Fruit fly (Drosophila melanogaster) whole organism, embryonic: Measurements from ENCODE around the gene CG5835.
A peak's percentile ranks its signal among the peaks of the same experiment; 100 is the strongest.

ENCODE experiments used
- B-H1 ChIP-seq: fragments of 200-800 bp; sonication (Bioruptor generic); IDR thresholded peaks from 3 replicates; pipeline ENCODE4 v1.3.6; 2022; ENCODE audit warnings: missing biosample characterization, missing genetic modification characterization
- CG11247 ChIP-seq: fragments of 200-800 bp; sonication (Bioruptor generic); IDR thresholded peaks from 2 replicates; pipeline ENCODE4 v1.3.6; 2022; ENCODE audit warnings: missing biosample characterization, missing genetic modification characterization
- CG11398 ChIP-seq: fragments of 200-800 bp; sonication (Bioruptor generic); optimal IDR thresholded peaks from 2 replicates; lab custom pipeline; 2016; ENCODE audit warnings: missing biosample characterization, missing genetic modification characterization
- CG11560 ChIP-seq: fragments of 200-800 bp; sonication (Bioruptor generic); IDR thresholded peaks from 3 replicates; pipeline ENCODE4 v1.3.6; 2022; ENCODE audit warnings: missing biosample characterization, missing genetic modification characterization
- CG11695 ChIP-seq: fragments of 200-800 bp; sonication (Bioruptor generic); IDR thresholded peaks from 3 replicates; pipeline ENCODE4 v1.3.6; 2022; ENCODE audit warnings: missing biosample characterization, missing genetic modification characterization
- CG12104 ChIP-seq: fragments of 200-800 bp; sonication (Bioruptor generic); optimal IDR thresholded peaks from 3 replicates; lab custom pipeline; 2016; ENCODE audit warnings: missing biosample characterization, missing genetic modification characterization
- CG12769 ChIP-seq: fragments of 200-800 bp; sonication (Bioruptor generic); optimal IDR thresholded peaks from 2 replicates; lab custom pipeline; 2019; ENCODE audit warnings: missing biosample characterization, mild to moderate bottlenecking, missing genetic modification characterization, moderate library complexity
- CG15479 ChIP-seq: fragments of 200-800 bp; sonication (Bioruptor generic); optimal IDR thresholded peaks from 3 replicates; lab custom pipeline; 2019; ENCODE audit warnings: missing biosample characterization, mild to moderate bottlenecking, missing genetic modification characterization, moderate library complexity
- CG2712 ChIP-seq: fragments of 200-800 bp; optimal IDR thresholded peaks from 3 replicates; lab custom pipeline; 2019; ENCODE audit warnings: missing biosample characterization, mild to moderate bottlenecking, missing genetic modification characterization, moderate library complexity
- CG3163 ChIP-seq: fragments of 200-800 bp; sonication (Bioruptor generic); optimal IDR thresholded peaks from 3 replicates; lab custom pipeline; 2016; ENCODE audit warnings: missing biosample characterization, missing genetic modification characterization
- CG32532 ChIP-seq: fragments of 200-800 bp; sonication (Bioruptor generic); IDR thresholded peaks from 2 replicates; pipeline ENCODE4 v1.3.6; 2022; ENCODE audit warnings: missing biosample characterization, missing genetic modification characterization
- CG3726 ChIP-seq: fragments of 200-800 bp; sonication (Bioruptor generic); IDR thresholded peaks from 3 replicates; pipeline ENCODE4, ENCODE4 v1.3.6; 2022; ENCODE audit warnings: missing biosample characterization, missing genetic modification characterization
- CG3995 ChIP-seq: fragments of 200-800 bp; sonication (Bioruptor generic); optimal IDR thresholded peaks from 3 replicates; lab custom pipeline; 2016; ENCODE audit warnings: missing biosample characterization, missing genetic modification characterization
- CG42726 ChIP-seq: fragments of 200-800 bp; sonication (Bioruptor generic); IDR thresholded peaks from 2 replicates; pipeline ENCODE4 v1.3.6; 2022; ENCODE audit warnings: missing biosample characterization, missing genetic modification characterization; ENCODE audit not compliant: partially characterized antibody
- CG4282 ChIP-seq: fragments of 200-800 bp; sonication (Bioruptor generic); optimal IDR thresholded peaks from 2 replicates; lab custom pipeline; 2016; ENCODE audit warnings: missing biosample characterization, missing genetic modification characterization
- CG43689 ChIP-seq: fragments of 200-800 bp; sonication (Bioruptor generic); IDR thresholded peaks from 2 replicates; pipeline ENCODE4 v1.3.6; 2022; ENCODE audit warnings: missing biosample characterization, missing genetic modification characterization
- Drgx ChIP-seq: fragments of 200-800 bp; sonication (Bioruptor generic); IDR thresholded peaks from 2 replicates; pipeline ENCODE4 v1.3.6; 2022; ENCODE audit warnings: missing biosample characterization, missing genetic modification characterization
- Fer1 ChIP-seq: fragments of 200-800 bp; sonication (Bioruptor generic); optimal IDR thresholded peaks from 2 replicates; lab custom pipeline; 2017; ENCODE audit warnings: missing biosample characterization, mild to moderate bottlenecking, missing genetic modification characterization
- Gug ChIP-seq: fragments of 200-800 bp; sonication (Bioruptor generic); IDR thresholded peaks from 4 replicates; pipeline ENCODE4 v1.3.6; 2022; ENCODE audit warnings: missing biosample characterization, missing genetic modification characterization
- Hmr ChIP-seq: fragments of 200-800 bp; sonication (Bioruptor generic); optimal IDR thresholded peaks from 3 replicates; lab custom pipeline; 2017; ENCODE audit warnings: mild to moderate bottlenecking, missing biosample characterization, missing genetic modification reagents, missing genetic modification characterization
- Hr51 ChIP-seq, 2 experiments: fragments of 200-800 bp; sonication (Bioruptor generic); optimal IDR thresholded peaks; 2 replicates in 1 of 2; 3 replicates in 1 of 2; lab custom pipeline; 2016 to 2018; ENCODE audit warnings: missing biosample characterization in 2 of 2, missing genetic modification characterization in 2 of 2, mild to moderate bottlenecking in 1 of 2, moderate library complexity in 1 of 2
- NC2α ChIP-seq: fragments of 200-800 bp; sonication (Bioruptor generic); optimal IDR thresholded peaks from 2 replicates; lab custom pipeline; 2016; ENCODE audit warnings: missing biosample characterization, missing genetic modification characterization
- Oaz ChIP-seq: fragments of 200-800 bp; sonication (Bioruptor generic); IDR thresholded peaks from 2 replicates; pipeline ENCODE4 v1.3.6; 2022; ENCODE audit warnings: missing biosample characterization, missing genetic modification characterization
- Rx ChIP-seq: fragments of 200-800 bp; sonication (Bioruptor generic); IDR thresholded peaks from 2 replicates; pipeline ENCODE4 v1.3.6; 2022; ENCODE audit warnings: missing biosample characterization, missing genetic modification characterization
- Sox100B ChIP-seq: fragments of 200-800 bp; sonication (Bioruptor generic); optimal IDR thresholded peaks from 3 replicates; lab custom pipeline; 2018; ENCODE audit warnings: missing biosample characterization, mild to moderate bottlenecking, missing genetic modification characterization
- Sox102F ChIP-seq: fragments of 200-800 bp; sonication (Bioruptor generic); optimal IDR thresholded peaks from 2 replicates; lab custom pipeline; 2018; ENCODE audit warnings: missing biosample characterization, mild to moderate bottlenecking, missing genetic modification characterization, moderate library complexity
- Usf ChIP-seq: fragments of 200-800 bp; sonication (Bioruptor generic); optimal IDR thresholded peaks from 2 replicates; lab custom pipeline; 2017; ENCODE audit warnings: missing genotype, missing biosample characterization, missing genetic modification characterization
- Xbp1 ChIP-seq: fragments of 200-800 bp; sonication (Bioruptor generic); optimal IDR thresholded peaks from 3 replicates; lab custom pipeline; 2016; ENCODE audit warnings: missing biosample characterization, mild to moderate bottlenecking, missing genetic modification characterization
- ap ChIP-seq: fragments of 200-800 bp; sonication (Bioruptor generic); IDR thresholded peaks from 2 replicates; pipeline ENCODE4 v1.3.6; 2022; ENCODE audit warnings: missing biosample characterization, missing genetic modification characterization
- ara ChIP-seq: fragments of 200-800 bp; sonication (Bioruptor generic); IDR thresholded peaks from 2 replicates; pipeline ENCODE4 v1.3.6; 2022; ENCODE audit warnings: missing biosample characterization, missing genetic modification characterization
- br ChIP-seq: fragments of >200 bp; optimal IDR thresholded peaks from 2 replicates; lab custom pipeline; 2017
- bsh ChIP-seq, 2 experiments: fragments of 200-800 bp; sonication (Bioruptor generic); optimal IDR thresholded peaks; 2 replicates each; lab custom pipeline; 2017 to 2018; ENCODE audit warnings: mild to moderate bottlenecking in 2 of 2, missing biosample characterization in 2 of 2, missing genetic modification characterization in 2 of 2, moderate library complexity in 1 of 2
- fd64A ChIP-seq: fragments of 200-800 bp; sonication (Bioruptor generic); optimal IDR thresholded peaks from 3 replicates; lab custom pipeline; 2018; ENCODE audit warnings: missing biosample characterization, mild to moderate bottlenecking, missing genetic modification characterization
- ftz-f1 ChIP-seq: fragments of 200-800 bp; sonication (Bioruptor generic); optimal IDR thresholded peaks from 2 replicates; lab custom pipeline; 2016; ENCODE audit warnings: missing biosample characterization, missing genetic modification characterization
- gce ChIP-seq: fragments of 200-800 bp; sonication (Bioruptor generic); IDR thresholded peaks from 3 replicates; pipeline ENCODE4 v1.3.6; 2022; ENCODE audit warnings: missing biosample characterization, missing genetic modification characterization
- gem ChIP-seq: fragments of 200-800 bp; sonication (Bioruptor generic); optimal IDR thresholded peaks from 2 replicates; lab custom pipeline; 2019; ENCODE audit warnings: missing biosample characterization, mild to moderate bottlenecking, missing genetic modification characterization, moderate library complexity
- hkb ChIP-seq, 2 experiments: fragments of 200-800 bp in 1 of 2; fragments of >200 bp in 1 of 2; sonication (Bioruptor generic) in 1 of 2; IDR thresholded peaks in 1 of 2; optimal IDR thresholded peaks in 1 of 2; 2 replicates each; pipeline versions ENCODE4 v1.3.6 to Lab custom; 2017 to 2022; ENCODE audit warnings: missing biosample characterization in 1 of 2, missing genetic modification characterization in 1 of 2
- nom ChIP-seq: fragments of 200-800 bp; sonication (Bioruptor generic); optimal IDR thresholded peaks from 2 replicates; lab custom pipeline; 2017; ENCODE audit warnings: missing biosample characterization, missing genetic modification characterization, mild to moderate bottlenecking, moderate library complexity, missing genetic modification reagents
- otp ChIP-seq: fragments of 200-800 bp; sonication (Bioruptor generic); IDR thresholded peaks from 3 replicates; pipeline ENCODE4, ENCODE4 v1.3.6; 2022; ENCODE audit warnings: missing biosample characterization, missing genetic modification characterization
- pan ChIP-seq, 4 experiments: fragments of >200 bp in 3 of 4; fragments of 200-800 bp in 1 of 4; sonication (Bioruptor generic) in 1 of 4; optimal IDR thresholded peaks in 3 of 4; IDR thresholded peaks in 1 of 4; 2 replicates each; pipeline versions ENCODE4 v1.3.6 to Lab custom; 2017 to 2022; ENCODE audit warnings: missing biosample characterization in 2 of 4, missing genetic modification characterization in 2 of 4, mixed read lengths in 1 of 4
- phol ChIP-seq: fragments of 200-800 bp; sonication (Bioruptor generic); optimal IDR thresholded peaks from 3 replicates; lab custom pipeline; 2018; ENCODE audit warnings: missing biosample characterization, mild to moderate bottlenecking, missing genetic modification characterization, moderate library complexity
- pnt ChIP-seq: fragments of 200-800 bp; sonication (Bioruptor generic); optimal IDR thresholded peaks from 3 replicates; lab custom pipeline; 2016; ENCODE audit warnings: missing biosample characterization, missing genetic modification characterization
- ro ChIP-seq: fragments of 200-800 bp; sonication (Bioruptor generic); IDR thresholded peaks from 2 replicates; pipeline ENCODE4 v1.3.6; 2022; ENCODE audit warnings: missing biosample characterization, missing genetic modification characterization
- ttk ChIP-seq: fragments of 200-800 bp; sonication (Bioruptor generic); IDR thresholded peaks from 2 replicates; pipeline ENCODE4 v2.1.2; 2022; ENCODE audit warnings: missing biosample characterization, missing genetic modification characterization

Gene CG5835

dm6 chr3R:19156670-19157402, 3.4 kb upstream of the CG5835 start, which contains the start of gene nanos (continued):
- TF ChIP-seq Xbp1: peak; percentile 71
- TF ChIP-seq otp: no peak
- TF ChIP-seq CG11398 (GFP tag; lab: Kevin White, UChicago): peak; percentile 66
- TF ChIP-seq Oaz (GFP tag; lab: Robert Waterston, UW): no peak
- TF ChIP-seq CG15479: no peak
- TF ChIP-seq CG3163 (GFP tag; lab: Kevin White, UChicago): peak; percentile 61
- TF ChIP-seq CG42726 (GFP tag; lab: Robert Waterston, UW): peak; percentile 99
- peak; percentile 36 for TF ChIP-seq NC2α (GFP tag; lab: Kevin White, UChicago)
- TF ChIP-seq CG11247 (GFP tag; lab: Robert Waterston, UW): peak; percentile 56
- peak; percentile 29 for TF ChIP-seq CG4282
- peak; percentile 78 for TF ChIP-seq CG32532 (GFP tag; lab: Robert Waterston, UW)
- TF ChIP-seq Rx (GFP tag; lab: Robert Waterston, UW): peak; percentile 42; the same call in 1 of the 2 replicates
- TF ChIP-seq CG3726 (GFP tag; lab: Robert Waterston, UW): 0 out of 3 replicates have a peak, but pooled peaks have one; percentile 6
- TF ChIP-seq B-H1: no peak
- peak; percentile 70 for TF ChIP-seq Usf (GFP tag; lab: Kevin White, UChicago)
- no peak for TF ChIP-seq CG43689 (GFP tag; lab: Robert Waterston, UW)
- peak; percentile 76 for TF ChIP-seq Hmr (GFP tag; lab: Kevin White, UChicago)

dm6 chr3R:19152835-19153234, 651 bp downstream of the CG5835 start:
- TF ChIP-seq ara (GFP tag; lab: Robert Waterston, UW) (0 out of 2 replicates have a peak, but pooled peaks have one; percentile 8), Drgx (GFP tag; lab: Robert Waterston, UW) (0 out of 2 replicates have a peak, but pooled peaks have one; percentile 9), nom (GFP tag; lab: Kevin White, UChicago) (peak; percentile 10), Fer1 (GFP tag; lab: Kevin White, UChicago) (no peak), Gug (GFP tag; lab: Robert Waterston, UW) (no peak), ap (GFP tag; lab: Robert Waterston, UW) (0 out of 2 replicates have a peak, but pooled peaks have one; percentile 7)

dm6 chr3R:19151848-19152787, 1.4 kb downstream of the CG5835 start:
- TF ChIP-seq gem (peak; percentile 59), CG11560 (tag; lab: Robert Waterston, UW) (no peak), ttk (GFP tag; lab: Robert Waterston, UW) (peak; percentile 67), phol (tag; lab: Kevin White, UChicago) (peak; percentile 28), pnt (no peak), CG3995 (GFP tag; lab: Kevin White, UChicago) (no peak), fd64A (GFP tag; lab: Kevin White, UChicago) (no peak), Hr51 (GFP tag; optimal IDR thresholded peaks at IDR 0.05; lab: Kevin White, UChicago) (peak in 1 of 2 experiments; percentile 54), bsh (GFP tag; optimal IDR thresholded peaks at IDR 0.05; lab: Kevin White, UChicago) (peak in 1 of 2 experiments; percentile 33), CG12769 (peak; percentile 9), hkb (optimal IDR thresholded peaks at IDR 0.05; lab: Kevin White, UChicago) (no peak), hkb (GFP tag; IDR thresholded peaks at IDR 0.05; lab: Robert Waterston, UW) (peak; percentile 59), ro (no peak), ftz-f1 (GFP tag; lab: Kevin White, UChicago) (no peak), CG11695 (GFP tag; lab: Robert Waterston, UW) (peak; percentile 67; the same call in 2 of the 3 replicates), CG12104 (GFP tag; lab: Kevin White, UChicago) (no peak), br (lab: Kevin White, UChicago) (no peak), CG2712 (tag; lab: Kevin White, UChicago) (peak; percentile 17), Sox102F (GFP tag; lab: Kevin White, UChicago) (peak; percentile 63), pan (optimal IDR thresholded peaks at IDR 0.05; lab: Kevin White, UChicago) (no peak), pan (GFP tag; optimal IDR thresholded peaks at IDR 0.05 in 1 of 2, IDR thresholded peaks at IDR 0.05 in 1 of 2) (peak in 1 of 2 experiments; percentile 60), gce (GFP tag; lab: Robert Waterston, UW) (no peak), Sox100B (peak; percentile 25)
